Worm (Caenorhabditis elegans): ENCODE measurements around the gene B0244.6.

DNA sequence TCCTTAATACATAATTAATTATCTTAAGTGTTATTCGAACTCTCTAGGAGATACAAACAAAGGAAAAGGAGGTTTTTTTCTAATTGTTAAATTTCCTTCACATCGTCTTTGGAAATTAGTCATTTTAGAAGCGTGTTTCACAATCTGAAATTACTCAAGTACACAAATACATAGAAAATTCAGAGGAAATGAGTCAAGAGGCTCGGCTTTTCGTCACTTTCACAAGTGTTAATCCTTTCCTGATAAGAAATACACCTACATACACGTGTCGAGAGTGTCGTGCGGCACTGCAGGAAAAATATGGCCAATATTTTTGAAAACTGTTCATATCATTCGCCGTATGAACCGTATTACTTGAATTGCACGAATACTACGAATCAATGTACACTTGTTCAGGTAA lies 9.4 kb downstream of the B0244.6 start, which contains the start of gene B0244.4:
- TF ChIP-seq him-1 (tag; optimal IDR thresholded peaks at IDR 0.05) (no peak), W03F9.2 (tag; optimal IDR thresholded peaks at IDR 0.05) (no peak), dao-5 (tag; optimal IDR thresholded peaks at IDR 0.05) (no peak)

Measured in whole organism, L4/young adult.